Fruit fly (Drosophila melanogaster): ENCODE data around the gene Mtr4.
A peak's percentile ranks its signal among the peaks of the same experiment; 100 is the strongest.

The Mtr4 gene

DNA sequence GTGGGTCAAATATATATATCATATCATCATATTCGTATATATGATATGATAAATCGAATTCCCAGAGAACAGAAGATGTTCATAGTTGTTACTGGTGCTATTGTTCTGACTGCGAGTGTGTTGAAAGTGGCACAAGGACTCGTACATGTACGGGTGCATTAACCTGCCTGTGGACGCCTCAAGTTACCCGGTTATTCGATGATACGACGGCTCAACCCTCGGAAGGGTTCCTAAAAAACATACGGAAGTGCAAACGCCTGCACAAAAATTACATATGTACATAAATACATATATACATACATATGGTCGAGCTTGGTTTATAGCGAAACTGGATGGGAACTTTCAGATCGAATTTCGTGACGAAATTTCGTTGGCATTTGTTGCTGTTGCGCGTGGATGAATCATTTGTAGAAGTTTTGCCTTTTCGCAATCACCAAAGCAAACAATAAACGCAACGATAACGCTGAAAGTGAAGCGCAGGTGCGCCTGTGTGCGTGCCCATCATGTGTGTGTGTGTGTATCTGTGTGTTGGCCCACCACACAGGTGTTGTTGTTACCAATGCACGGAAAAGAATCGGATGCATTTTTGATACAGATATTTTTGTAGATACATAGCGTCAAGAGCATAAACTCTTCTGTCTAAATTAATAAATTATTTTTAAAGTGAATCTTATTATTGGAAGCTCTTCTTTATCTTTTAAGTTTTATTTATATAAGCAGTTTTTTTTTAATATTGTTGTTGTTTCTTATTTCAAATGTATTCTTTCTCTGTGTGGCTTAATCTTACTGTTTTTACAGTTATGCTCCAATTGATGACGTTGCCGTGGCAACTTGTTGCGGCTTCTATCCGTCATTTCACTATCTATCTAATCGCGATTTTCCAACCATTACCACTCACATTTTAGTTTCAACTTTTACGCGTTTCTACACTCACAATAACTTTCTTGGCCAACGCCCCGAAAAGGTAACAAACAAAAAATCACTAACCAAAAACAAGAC lies 9.6 kb downstream of the Mtr4 start (continued):
- peak; percentile 51 for TF ChIP-seq caup (GFP tag; optimal IDR thresholded peaks at IDR 0.05; ENCODE audit: severe bottlenecking)
- peak; percentile 11 for TF ChIP-seq CG15514 (GFP tag; optimal IDR thresholded peaks at IDR 0.05)
- no peak for TF ChIP-seq Poxn (GFP tag; IDR thresholded peaks at IDR 0.05)
- peak; percentile 90 for TF ChIP-seq vvl (GFP tag; IDR thresholded peaks at IDR 0.05)
- TF ChIP-seq crc (GFP tag; optimal IDR thresholded peaks at IDR 0.05): no peak
- TF ChIP-seq Camta (GFP tag; optimal IDR thresholded peaks at IDR 0.05): no peak
- TF ChIP-seq CG6254 (GFP tag; optimal IDR thresholded peaks at IDR 0.05): peak; percentile 72
- peak; percentile 37 for TF ChIP-seq kay (GFP tag; optimal IDR thresholded peaks at IDR 0.05)
- no peak for TF ChIP-seq emc (GFP tag; optimal IDR thresholded peaks at IDR 0.05)
- TF ChIP-seq kni (GFP tag; optimal IDR thresholded peaks at IDR 0.05): peak; percentile 81
- no peak for TF ChIP-seq Lpt (GFP tag; optimal IDR thresholded peaks at IDR 0.05)
- peak; percentile 71 for TF ChIP-seq bcd (GFP tag; optimal IDR thresholded peaks at IDR 0.05)
- peak; percentile 57; the same call in 1 of the 3 replicates for TF ChIP-seq otp (GFP tag; IDR thresholded peaks at IDR 0.05)
- peak; percentile 58 for TF ChIP-seq nerfin-1 (tag; optimal IDR thresholded peaks at IDR 0.05)
- peak; percentile 80 for TF ChIP-seq CG7556 (GFP tag; optimal IDR thresholded peaks at IDR 0.05)
- peak; percentile 30 for TF ChIP-seq CG13624 (GFP tag; optimal IDR thresholded peaks at IDR 0.05)
- no peak for TF ChIP-seq CG7987 (GFP tag; optimal IDR thresholded peaks at IDR 0.05)
- TF ChIP-seq twi (tag; optimal IDR thresholded peaks at IDR 0.05): peak; percentile 56
- TF ChIP-seq Hmr (GFP tag; optimal IDR thresholded peaks at IDR 0.05): peak; percentile 53
- TF ChIP-seq CG15479 (GFP tag; optimal IDR thresholded peaks at IDR 0.05): peak; percentile 43
- peak; percentile 69 for TF ChIP-seq ATbp (GFP tag; optimal IDR thresholded peaks at IDR 0.05)
- peak; percentile 64 for TF ChIP-seq onecut (GFP tag; IDR thresholded peaks at IDR 0.05)
- TF ChIP-seq Bteb2 (GFP tag; optimal IDR thresholded peaks at IDR 0.05): no peak
- no peak; the same call in 2 of the 3 replicates for TF ChIP-seq CG7963 (GFP tag; IDR thresholded peaks at IDR 0.05; ENCODE audit: partially characterized antibody)
- peak; percentile 46; the same call in 1 of the 2 replicates for TF ChIP-seq Taf1 (GFP tag; IDR thresholded peaks at IDR 0.05)
- peak; percentile 21 for TF ChIP-seq CHES-1-like (GFP tag; optimal IDR thresholded peaks at IDR 0.05)
- TF ChIP-seq CG6791 (GFP tag; IDR thresholded peaks at IDR 0.05; ENCODE audit: partially characterized antibody): no peak
- no peak for TF ChIP-seq Trl (optimal IDR thresholded peaks at IDR 0.05)
- TF ChIP-seq Trl (GFP tag; optimal IDR thresholded peaks at IDR 0.05): no peak
- peak; percentile 87 for TF ChIP-seq Aef1 (GFP tag; IDR thresholded peaks at IDR 0.05)
- TF ChIP-seq ap (GFP tag; IDR thresholded peaks at IDR 0.05): peak; percentile 82
- TF ChIP-seq CG17829 (tag; optimal IDR thresholded peaks at IDR 0.05): peak; percentile 81
- TF ChIP-seq sug (tag; optimal IDR thresholded peaks at IDR 0.05): no peak
- no peak for TF ChIP-seq cas (GFP tag; IDR thresholded peaks at IDR 0.05)
- TF ChIP-seq Drgx (GFP tag; IDR thresholded peaks at IDR 0.05): peak; percentile 86
- peak; percentile 70 for TF ChIP-seq CG30403 (GFP tag; optimal IDR thresholded peaks at IDR 0.05)
- TF ChIP-seq psq (GFP tag; optimal IDR thresholded peaks at IDR 0.05): no peak
- no peak for TF ChIP-seq ftz-f1 (GFP tag; optimal IDR thresholded peaks at IDR 0.05)

DNA sequence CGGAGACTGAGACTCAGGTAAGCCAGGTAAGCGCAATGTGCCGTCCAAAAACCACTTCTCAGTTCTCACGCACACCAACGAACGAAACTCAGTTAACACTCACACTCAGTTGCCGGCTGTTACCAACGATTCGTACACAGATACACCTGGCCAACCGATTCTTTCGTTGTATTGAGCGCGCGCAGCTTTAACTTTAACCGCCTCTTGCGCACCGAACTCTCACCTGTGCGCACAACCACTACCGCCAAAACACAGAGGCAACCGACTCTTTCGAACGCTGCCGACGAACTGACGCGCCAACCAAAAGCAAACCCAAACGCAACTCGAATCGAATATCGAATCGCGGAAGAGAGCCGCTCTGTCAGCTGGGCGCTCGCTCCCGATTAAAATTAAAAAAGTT lies 10.4 kb downstream of the Mtr4 start, which contains the start of gene Gli:
Gene Gli (minus strand): TSS at position 293 of the 400 bp plus-strand sequence.
- TF ChIP-seq Dref (GFP tag; IDR thresholded peaks at IDR 0.05) (0 out of 2 replicates have a peak, but pooled peaks have one; percentile 33), sens (GFP tag) (peak; percentile 64), CG17829 (tag; optimal IDR thresholded peaks at IDR 0.05) (peak; percentile 41), lab (GFP tag; optimal IDR thresholded peaks at IDR 0.05) (no peak), gsb-n (tag; optimal IDR thresholded peaks at IDR 0.05) (no peak), CG6175 (GFP tag; IDR thresholded peaks at IDR 0.05) (peak; percentile 35; the same call in 1 of the 3 replicates), Ravus (GFP tag; IDR thresholded peaks at IDR 0.05) (no peak), mirr (GFP tag; optimal IDR thresholded peaks at IDR 0.05) (peak; percentile 46), btn (GFP tag; optimal IDR thresholded peaks at IDR 0.05) (no peak), Dp (GFP tag; optimal IDR thresholded peaks at IDR 0.05) (peak; percentile 48), nau (GFP tag; optimal IDR thresholded peaks at IDR 0.05) (no peak), MESR4 (GFP tag; optimal IDR thresholded peaks at IDR 0.05) (peak; percentile 22), PHDP (tag; optimal IDR thresholded peaks at IDR 0.05) (peak; percentile 40), B-H2 (GFP tag; optimal IDR thresholded peaks at IDR 0.05) (peak; percentile 53)
